Fruit fly (Drosophila melanogaster): ENCODE measurements around the gene alpha-Man-IIa.

alpha-Man-IIa gene

dm6 chr3R:9401127-9401603 lies 11.2 kb upstream of the alpha-Man-IIa start, which contains the start of the genes RpL34b and CG8132 (continued):
- peak; percentile 97 for TF ChIP-seq eg (GFP tag; IDR thresholded peaks at IDR 0.05)
- peak; percentile 96 for TF ChIP-seq Gug (GFP tag; IDR thresholded peaks at IDR 0.05)
- TF ChIP-seq CG11294 (GFP tag; IDR thresholded peaks at IDR 0.05): peak; percentile 82
- peak in 1 of 2 experiments; percentile 84 for TF ChIP-seq ss (GFP tag; optimal IDR thresholded peaks at IDR 0.05)
- TF ChIP-seq CG1621 (tag; optimal IDR thresholded peaks at IDR 0.05): peak; percentile 82
- no peak for TF ChIP-seq CG4318 (GFP tag; optimal IDR thresholded peaks at IDR 0.05)
- peak; percentile 89 for TF ChIP-seq achi (GFP tag; optimal IDR thresholded peaks at IDR 0.05)
- peak; percentile 79 for TF ChIP-seq fd59A (GFP tag; optimal IDR thresholded peaks at IDR 0.05)
- peak; percentile 84 for TF ChIP-seq CG11762 (GFP tag; optimal IDR thresholded peaks at IDR 0.05; ENCODE audit: insufficient read depth)
- TF ChIP-seq Sox14 (GFP tag; optimal IDR thresholded peaks at IDR 0.05): peak; percentile 92
- TF ChIP-seq CG7368 (GFP tag; optimal IDR thresholded peaks at IDR 0.05): peak; percentile 83
- TF ChIP-seq dsx (GFP tag; optimal IDR thresholded peaks at IDR 0.05; ENCODE audit: poor library complexity, severe bottlenecking): peak; percentile 81
- TF ChIP-seq esn (GFP tag; optimal IDR thresholded peaks at IDR 0.05): peak; percentile 96
- peak; percentile 71 for TF ChIP-seq CG16779 (tag; optimal IDR thresholded peaks at IDR 0.05)
- TF ChIP-seq svp (GFP tag): peak; percentile 95
- peak; percentile 87 for TF ChIP-seq fkh (GFP tag; optimal IDR thresholded peaks at IDR 0.05)
- peak; percentile 84 for TF ChIP-seq Ets96B (tag; optimal IDR thresholded peaks at IDR 0.05)
- peak; percentile 91 for TF ChIP-seq Hr4 (GFP tag; optimal IDR thresholded peaks at IDR 0.05)
- peak; percentile 86 for TF ChIP-seq CG8632 (GFP tag; optimal IDR thresholded peaks at IDR 0.05)
- TF ChIP-seq Sox102F (GFP tag; optimal IDR thresholded peaks at IDR 0.05): peak; percentile 92
- peak; percentile 86 for TF ChIP-seq Sox15 (GFP tag; optimal IDR thresholded peaks at IDR 0.05)
- TF ChIP-seq lz (GFP tag; optimal IDR thresholded peaks at IDR 0.05): peak; percentile 97
- peak; percentile 88 for TF ChIP-seq CG6854 (GFP tag; optimal IDR thresholded peaks at IDR 0.05)
- peak; percentile 78 for TF ChIP-seq CG9139 (GFP tag; optimal IDR thresholded peaks at IDR 0.05)
- TF ChIP-seq CG6792 (GFP tag; optimal IDR thresholded peaks at IDR 0.05): peak; percentile 92
- TF ChIP-seq spab (GFP tag; optimal IDR thresholded peaks at IDR 0.05): peak; percentile 71
- peak; percentile 91 for TF ChIP-seq CG6163 (GFP tag; IDR thresholded peaks at IDR 0.05)
- TF ChIP-seq CG8319 (GFP tag; optimal IDR thresholded peaks at IDR 0.05): peak; percentile 85

DNA sequence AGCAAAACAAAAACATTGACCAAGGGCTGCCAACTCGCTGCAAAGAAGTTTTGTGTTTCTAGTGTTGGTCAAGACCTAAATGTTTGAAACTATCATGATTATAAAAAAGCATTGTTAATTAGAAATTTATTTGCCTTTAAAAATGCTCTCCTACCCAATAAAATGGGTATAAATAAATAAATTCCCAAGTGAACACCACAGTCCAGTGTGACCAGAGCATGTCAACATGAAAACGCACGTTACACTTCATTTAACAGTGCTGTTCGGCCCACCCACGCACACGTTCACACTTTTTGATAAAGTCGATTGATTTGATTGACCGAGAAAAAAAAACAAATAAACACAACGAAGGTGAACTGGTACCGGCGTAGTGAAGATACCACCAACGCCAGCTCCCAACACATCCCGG lies 8.2 kb upstream of the alpha-Man-IIa start, which contains the start of the genes CG9356, BBIP1 and CG8135:
TSS of gene CG9356 (minus strand) at position 166 of the 409 bp plus-strand sequence.
TSS of gene BBIP1 (plus strand) at position 282 of the 409 bp plus-strand sequence.
TSS of gene CG8135 (plus strand) at position 282 of the 409 bp plus-strand sequence.
- peak; percentile 85 for TF ChIP-seq Sox14 (GFP tag; optimal IDR thresholded peaks at IDR 0.05)
- TF ChIP-seq Hr38 (GFP tag; optimal IDR thresholded peaks at IDR 0.05): no peak
- TF ChIP-seq Eip78C (GFP tag): peak; percentile 91
- peak; percentile 53 for TF ChIP-seq CG8319 (GFP tag; optimal IDR thresholded peaks at IDR 0.05)
- no peak for TF ChIP-seq Eip93F (GFP tag; optimal IDR thresholded peaks at IDR 0.05)
- peak; percentile 68 for TF ChIP-seq topi (GFP tag; optimal IDR thresholded peaks at IDR 0.05)
- TF ChIP-seq OdsH (GFP tag; optimal IDR thresholded peaks at IDR 0.05): no peak
- TF ChIP-seq lz (GFP tag; optimal IDR thresholded peaks at IDR 0.05): peak; percentile 79
- TF ChIP-seq CG16779 (tag; optimal IDR thresholded peaks at IDR 0.05): no peak
- TF ChIP-seq CG11902 (GFP tag; optimal IDR thresholded peaks at IDR 0.05): peak; percentile 14
- TF ChIP-seq CG15336 (GFP tag; IDR thresholded peaks at IDR 0.05): peak; percentile 43; the same call in 1 of the 2 replicates
- no peak for TF ChIP-seq salr (GFP tag; optimal IDR thresholded peaks at IDR 0.05)
- TF ChIP-seq Eip75B (GFP tag; optimal IDR thresholded peaks at IDR 0.05): no peak
- peak; percentile 33 for TF ChIP-seq Sox15 (GFP tag; optimal IDR thresholded peaks at IDR 0.05)
- peak; percentile 3 for TF ChIP-seq Lpt (GFP tag; optimal IDR thresholded peaks at IDR 0.05)
- TF ChIP-seq eg (GFP tag; IDR thresholded peaks at IDR 0.05): no peak
- peak; percentile 85 for TF ChIP-seq esn (GFP tag; optimal IDR thresholded peaks at IDR 0.05)
- TF ChIP-seq CG31627 (GFP tag; optimal IDR thresholded peaks at IDR 0.05): peak; percentile 78
- peak; percentile 52 for TF ChIP-seq Gug (GFP tag; IDR thresholded peaks at IDR 0.05)
- TF ChIP-seq CG3032 (tag; optimal IDR thresholded peaks at IDR 0.05): peak; percentile 44
- peak; percentile 61; the same call in 2 of the 3 replicates for TF ChIP-seq CG6163 (GFP tag; IDR thresholded peaks at IDR 0.05)
- TF ChIP-seq CG6854 (GFP tag; optimal IDR thresholded peaks at IDR 0.05): no peak
- TF ChIP-seq CG11294 (GFP tag; IDR thresholded peaks at IDR 0.05): 0 out of 2 replicates have a peak, but pooled peaks have one; percentile 17
- TF ChIP-seq cyc (GFP tag; optimal IDR thresholded peaks at IDR 0.05): peak; percentile 82
- TF ChIP-seq CG11762 (GFP tag; optimal IDR thresholded peaks at IDR 0.05; ENCODE audit: insufficient read depth): peak; percentile 54
- peak; percentile 28 for TF ChIP-seq CG34406 (GFP tag; optimal IDR thresholded peaks at IDR 0.05)
- peak; percentile 74 for TF ChIP-seq acj6 (GFP tag; optimal IDR thresholded peaks at IDR 0.05)
- TF ChIP-seq fkh (GFP tag; optimal IDR thresholded peaks at IDR 0.05): no peak
- TF ChIP-seq Sox102F (GFP tag; optimal IDR thresholded peaks at IDR 0.05): no peak
- TF ChIP-seq CG1621 (tag; optimal IDR thresholded peaks at IDR 0.05): no peak
